Fruit fly (Drosophila melanogaster) whole organism, embryonic: ENCODE results near the gene CG5273.

ENCODE experiments used
- BtbVII ChIP-seq: fragments of 200-800 bp; sonication (Bioruptor generic); optimal IDR thresholded peaks from 3 replicates; lab custom pipeline; 2017; ENCODE audit warnings: missing biosample characterization, mild to moderate bottlenecking, missing genetic modification characterization
- CG10147 ChIP-seq: fragments of 200-800 bp; sonication (Bioruptor generic); optimal IDR thresholded peaks from 2 replicates; lab custom pipeline; 2019; ENCODE audit warnings: missing biosample characterization, mild to moderate bottlenecking, missing genetic modification characterization, moderate library complexity
- CG10431 ChIP-seq: fragments of 200-800 bp; sonication (Bioruptor generic); optimal IDR thresholded peaks from 3 replicates; lab custom pipeline; 2018; ENCODE audit warnings: missing biosample characterization, mild to moderate bottlenecking, missing genetic modification characterization
- CG10565 ChIP-seq: fragments of 200-800 bp; sonication (Bioruptor generic); optimal IDR thresholded peaks from 3 replicates; lab custom pipeline; 2016; ENCODE audit warnings: missing biosample characterization, mild to moderate bottlenecking, missing genetic modification characterization
- CG14667 ChIP-seq: fragments of 200-800 bp; sonication (Bioruptor generic); IDR thresholded peaks from 2 replicates; pipeline ENCODE4 v1.3.6; 2022; ENCODE audit warnings: missing biosample characterization, missing genetic modification characterization
- CG16863 ChIP-seq: fragments of 200-800 bp; sonication (Bioruptor generic); optimal IDR thresholded peaks from 3 replicates; lab custom pipeline; 2016; ENCODE audit warnings: missing biosample characterization, missing genetic modification characterization
- CG17385 ChIP-seq: fragments of 200-800 bp; sonication (Bioruptor generic); optimal IDR thresholded peaks from 3 replicates; lab custom pipeline; 2018; ENCODE audit warnings: missing biosample characterization, mild to moderate bottlenecking, missing genetic modification characterization
- CG18599 ChIP-seq: fragments of 200-800 bp; sonication (Bioruptor generic); optimal IDR thresholded peaks from 3 replicates; lab custom pipeline; 2017; ENCODE audit warnings: missing biosample characterization, missing genetic modification characterization, mild to moderate bottlenecking, moderate library complexity, missing genetic modification reagents
- CG31388 ChIP-seq: fragments of 200-800 bp; sonication (Bioruptor generic); optimal IDR thresholded peaks from 2 replicates; lab custom pipeline; 2016; ENCODE audit warnings: missing biosample characterization, missing genetic modification characterization
- CG31441 ChIP-seq: fragments of 200-800 bp; sonication (Bioruptor generic); IDR thresholded peaks from 2 replicates; pipeline ENCODE4 v1.3.6; 2022; ENCODE audit warnings: missing biosample characterization, missing genetic modification characterization
- CG4360 ChIP-seq: fragments of 200-800 bp; sonication (Bioruptor generic); IDR thresholded peaks from 2 replicates; pipeline ENCODE4 v1.3.6; 2022; ENCODE audit warnings: missing biosample characterization, missing genetic modification characterization
- CG4854 ChIP-seq: fragments of 200-800 bp; sonication (Bioruptor generic); optimal IDR thresholded peaks from 2 replicates; lab custom pipeline; 2016; ENCODE audit warnings: missing biosample characterization, missing genetic modification characterization, inconsistent platforms
- CG6272 ChIP-seq: fragments of 200-800 bp; sonication (Bioruptor generic); IDR thresholded peaks from 2 replicates; pipeline ENCODE4 v1.3.6; 2022; ENCODE audit warnings: missing biosample characterization, missing genetic modification characterization
- CG7839 ChIP-seq: fragments of 200-800 bp; sonication (Bioruptor generic); optimal IDR thresholded peaks from 3 replicates; lab custom pipeline; 2018; ENCODE audit warnings: missing biosample characterization, mild to moderate bottlenecking, missing genetic modification characterization, moderate library complexity
- CG8290 ChIP-seq, 3 experiments: fragments of 200-800 bp; sonication (Bioruptor generic); optimal IDR thresholded peaks; 2 replicates each; lab custom pipeline; 2016 to 2019; ENCODE audit warnings: missing biosample characterization in 3 of 3, missing genetic modification characterization in 3 of 3, mild to moderate bottlenecking in 2 of 3, moderate library complexity in 1 of 3
- D19A ChIP-seq: fragments of 200-800 bp; optimal IDR thresholded peaks from 3 replicates; lab custom pipeline; 2019; ENCODE audit warnings: missing biosample characterization, mild to moderate bottlenecking, missing genetic modification characterization, moderate library complexity
- D19B ChIP-seq: fragments of 200-800 bp; sonication (Bioruptor generic); optimal IDR thresholded peaks from 2 replicates; lab custom pipeline; 2017; ENCODE audit warnings: missing biosample characterization, mild to moderate bottlenecking, missing genetic modification characterization
- Drgx ChIP-seq: fragments of 200-800 bp; sonication (Bioruptor generic); IDR thresholded peaks from 2 replicates; pipeline ENCODE4 v1.3.6; 2022; ENCODE audit warnings: missing biosample characterization, missing genetic modification characterization
- GATAe ChIP-seq: fragments of 200-800 bp; sonication (Bioruptor generic); conservative IDR thresholded peaks from 2 replicates; pipeline ENCODE4 v1.3.6; 2022; ENCODE audit warnings: missing biosample characterization, missing genetic modification characterization
- HHEX ChIP-seq: fragments of 200-800 bp; sonication (Bioruptor generic); optimal IDR thresholded peaks from 3 replicates; lab custom pipeline; 2017; ENCODE audit warnings: missing biosample characterization, mild to moderate bottlenecking, missing genetic modification characterization, missing genetic modification reagents
- Kr ChIP-seq: fragments of 200-800 bp; sonication (Bioruptor generic); optimal IDR thresholded peaks from 2 replicates; lab custom pipeline; 2017; ENCODE audit warnings: missing biosample characterization, mild to moderate bottlenecking, missing genetic modification characterization
- Nf-YA ChIP-seq: fragments of 200-800 bp; sonication (Bioruptor generic); IDR thresholded peaks from 2 replicates; pipeline ENCODE4 v1.3.6; 2022; ENCODE audit warnings: missing biosample characterization, missing genetic modification characterization
- Pdp1 ChIP-seq, 2 experiments: fragments of 200-800 bp; sonication (Bioruptor generic); optimal IDR thresholded peaks; 3 replicates each; lab custom pipeline; 2016; ENCODE audit warnings: missing biosample characterization in 2 of 2, missing genetic modification characterization in 2 of 2, mild to moderate bottlenecking in 1 of 2, moderate library complexity in 1 of 2
- Xrp1 ChIP-seq: fragments of 200-800 bp; sonication (Bioruptor generic); IDR thresholded peaks from 2 replicates; pipeline ENCODE4 v1.3.6; 2022; ENCODE audit warnings: missing biosample characterization, missing genetic modification characterization
- bsh ChIP-seq, 2 experiments: fragments of 200-800 bp; sonication (Bioruptor generic); optimal IDR thresholded peaks; 2 replicates each; lab custom pipeline; 2017 to 2018; ENCODE audit warnings: mild to moderate bottlenecking in 2 of 2, missing biosample characterization in 2 of 2, missing genetic modification characterization in 2 of 2, moderate library complexity in 1 of 2
- caup ChIP-seq: fragments of 200-800 bp; sonication (Bioruptor generic); optimal IDR thresholded peaks from 3 replicates; lab custom pipeline; 2017; ENCODE audit warnings: missing biosample characterization, mild to moderate bottlenecking, missing genetic modification characterization, moderate library complexity; ENCODE audit not compliant: severe bottlenecking
- corto ChIP-seq: fragments of 200-800 bp; sonication (Bioruptor generic); optimal IDR thresholded peaks from 2 replicates; lab custom pipeline; 2016; ENCODE audit warnings: missing biosample characterization, mild to moderate bottlenecking, missing genetic modification characterization, moderate library complexity
- eve ChIP-seq, 2 experiments: fragments of >200 bp; optimal IDR thresholded peaks; 2 replicates each; lab custom pipeline; 2017; ENCODE audit warnings: missing biosample characterization in 2 of 2, missing genetic modification characterization in 2 of 2
- exex ChIP-seq: fragments of 200-800 bp; sonication (Bioruptor generic); optimal IDR thresholded peaks from 4 replicates; lab custom pipeline; 2018; ENCODE audit warnings: missing biosample characterization, mild to moderate bottlenecking, missing genetic modification characterization, moderate library complexity
- lbe ChIP-seq: fragments of 200-800 bp; sonication (Bioruptor generic); optimal IDR thresholded peaks from 2 replicates; lab custom pipeline; 2016; ENCODE audit warnings: missing biosample characterization, mild to moderate bottlenecking, missing genetic modification characterization
- luna ChIP-seq: fragments of 200-800 bp; sonication (Bioruptor generic); optimal IDR thresholded peaks from 2 replicates; lab custom pipeline; 2016; ENCODE audit warnings: missing biosample characterization, missing genetic modification characterization
- nom ChIP-seq: fragments of 200-800 bp; sonication (Bioruptor generic); optimal IDR thresholded peaks from 2 replicates; lab custom pipeline; 2017; ENCODE audit warnings: missing biosample characterization, missing genetic modification characterization, mild to moderate bottlenecking, moderate library complexity, missing genetic modification reagents
- pan ChIP-seq, 4 experiments: fragments of >200 bp in 3 of 4; fragments of 200-800 bp in 1 of 4; sonication (Bioruptor generic) in 1 of 4; optimal IDR thresholded peaks in 3 of 4; IDR thresholded peaks in 1 of 4; 2 replicates each; pipeline versions ENCODE4 v1.3.6 to Lab custom; 2017 to 2022; ENCODE audit warnings: missing biosample characterization in 2 of 4, missing genetic modification characterization in 2 of 4, mixed read lengths in 1 of 4
- pita ChIP-seq: fragments of 200-800 bp; sonication (Bioruptor generic); optimal IDR thresholded peaks from 2 replicates; lab custom pipeline; 2017; ENCODE audit warnings: missing biosample characterization, mild to moderate bottlenecking, missing genetic modification characterization
- pros ChIP-seq: fragments of 200-800 bp; sonication (Bioruptor generic); optimal IDR thresholded peaks from 3 replicates; lab custom pipeline; 2019; ENCODE audit warnings: missing biosample characterization, mild to moderate bottlenecking, missing genetic modification characterization, moderate library complexity
- row ChIP-seq: fragments of 200-800 bp; sonication (Bioruptor generic); IDR thresholded peaks from 3 replicates; pipeline ENCODE4 v1.3.6; 2022; ENCODE audit warnings: missing biosample characterization, missing genetic modification characterization
- salm ChIP-seq: fragments of 200-800 bp; sonication (Bioruptor generic); optimal IDR thresholded peaks from 2 replicates; lab custom pipeline; 2018; ENCODE audit warnings: missing biosample characterization, mild to moderate bottlenecking, missing genetic modification characterization
- sens ChIP-seq: fragments of 200-800 bp; sonication (Bioruptor generic); peaks from one replicate; lab custom pipeline; 2016; ENCODE audit warnings: missing biosample characterization, missing genetic modification characterization
- slbo ChIP-seq: fragments of 200-800 bp; sonication (Bioruptor generic); IDR thresholded peaks from 2 replicates; pipeline ENCODE4 v1.3.6; 2022; ENCODE audit warnings: missing biosample characterization, missing genetic modification characterization
- slou ChIP-seq: fragments of 200-800 bp; sonication (Bioruptor generic); optimal IDR thresholded peaks from 3 replicates; lab custom pipeline; 2016; ENCODE audit warnings: missing biosample characterization, missing genetic modification characterization
- sna ChIP-seq: fragments of 200-800 bp; sonication (Bioruptor generic); IDR thresholded peaks from 2 replicates; pipeline ENCODE4 v1.3.6; 2022; ENCODE audit warnings: missing biosample characterization, missing genetic modification characterization; ENCODE audit not compliant: partially characterized antibody
- ssp ChIP-seq: fragments of 200-800 bp; sonication (Bioruptor generic); IDR thresholded peaks from 2 replicates; pipeline ENCODE4 v1.3.6; 2022; ENCODE audit warnings: missing biosample characterization, missing genetic modification characterization
- tap ChIP-seq: fragments of 200-800 bp; optimal IDR thresholded peaks from 3 replicates; lab custom pipeline; 2019; ENCODE audit warnings: missing biosample characterization, mild to moderate bottlenecking, missing genetic modification characterization, moderate library complexity
- tll ChIP-seq, 2 experiments: fragments of 200-800 bp in 1 of 2; fragments of >200 bp in 1 of 2; sonication (Bioruptor generic) in 1 of 2; optimal IDR thresholded peaks; 2 replicates each; lab custom pipeline; 2017 to 2019; ENCODE audit warnings: missing biosample characterization in 2 of 2, missing genetic modification characterization in 2 of 2, mild to moderate bottlenecking in 1 of 2, moderate library complexity in 1 of 2
- twi ChIP-seq: fragments of 200-800 bp; optimal IDR thresholded peaks from 2 replicates; lab custom pipeline; 2019; ENCODE audit warnings: missing biosample characterization, mild to moderate bottlenecking, missing genetic modification characterization, moderate library complexity
- zf30C ChIP-seq: fragments of 200-800 bp; sonication (Bioruptor generic); optimal IDR thresholded peaks from 3 replicates; lab custom pipeline; 2018; ENCODE audit warnings: missing biosample characterization, mild to moderate bottlenecking, missing genetic modification characterization
- zfh1 ChIP-seq: fragments of 200-800 bp; sonication (Bioruptor generic); IDR thresholded peaks from 3 replicates; pipeline ENCODE4 v1.3.6; 2022; ENCODE audit warnings: missing biosample characterization, missing genetic modification characterization

CG5273 gene

dm6 chrX:774160-774700 lies 14.8 kb downstream of the CG5273 start (continued):
- peak; percentile 89 for TF ChIP-seq CG4360 (GFP tag; lab: Robert Waterston, UW)
- TF ChIP-seq CG10565 (GFP tag; lab: Kevin White, UChicago), result no peak
- TF ChIP-seq exex (tag; lab: Kevin White, UChicago), result peak; percentile 58
- TF ChIP-seq Pdp1 (GFP tag; optimal IDR thresholded peaks at IDR 0.05; lab: Kevin White, UChicago), result peak in 1 of 2 experiments; percentile 2
- TF ChIP-seq pros (GFP tag; lab: Kevin White, UChicago), result peak; percentile 26
- no peak for TF ChIP-seq luna
- no peak for TF ChIP-seq CG31441 (GFP tag; lab: Robert Waterston, UW)
- peak; percentile 10 for TF ChIP-seq CG10431 (GFP tag; lab: Kevin White, UChicago)
- TF ChIP-seq CG14667, result no peak
- peak in 1 of 2 experiments; percentile 32 for TF ChIP-seq eve (GFP tag; optimal IDR thresholded peaks at IDR 0.05; lab: Kevin White, UChicago)
- TF ChIP-seq CG4854 (GFP tag; lab: Kevin White, UChicago), result no peak

- TF ChIP-seq zfh1, result no peak
- TF ChIP-seq D19B (GFP tag; lab: Kevin White, UChicago), result no peak
- peak; percentile 67 for TF ChIP-seq corto (GFP tag; lab: Kevin White, UChicago)
- peak; percentile 0 for TF ChIP-seq CG17385 (GFP tag; lab: Kevin White, UChicago)
- peak; percentile 75 for TF ChIP-seq D19A
- no peak for TF ChIP-seq eve (GFP tag; optimal IDR thresholded peaks at IDR 0.05; lab: Kevin White, UChicago)
- TF ChIP-seq bsh (GFP tag; optimal IDR thresholded peaks at IDR 0.05; lab: Kevin White, UChicago), result peak in 1 of 2 experiments; percentile 29
- peak; percentile 13 for TF ChIP-seq sens (GFP tag; lab: Kevin White, UChicago)
- TF ChIP-seq caup (GFP tag; lab: Kevin White, UChicago), result no peak
- no peak for TF ChIP-seq HHEX (GFP tag; lab: Kevin White, UChicago)
- peak; percentile 18; the same call in 1 of the 3 replicates for TF ChIP-seq row (GFP tag; lab: Robert Waterston, UW)
- TF ChIP-seq lbe (GFP tag; lab: Kevin White, UChicago), result peak; percentile 58
- TF ChIP-seq Kr (GFP tag; lab: Kevin White, UChicago), result no peak
- TF ChIP-seq Nf-YA (GFP tag; lab: Robert Waterston, UW), result no peak
- TF ChIP-seq Xrp1 (GFP tag; lab: Robert Waterston, UW), result 0 out of 2 replicates have a peak, but pooled peaks have one; percentile 10
- no peak for TF ChIP-seq CG16863 (GFP tag; lab: Kevin White, UChicago)
- peak; percentile 42 for TF ChIP-seq nom
- TF ChIP-seq CG8290 (GFP tag; optimal IDR thresholded peaks at IDR 0.05; lab: Kevin White, UChicago), result no peak
- no peak for TF ChIP-seq CG8290 (tag; optimal IDR thresholded peaks at IDR 0.05; lab: Kevin White, UChicago)
- TF ChIP-seq pita, result no peak
- TF ChIP-seq CG18599 (GFP tag; lab: Kevin White, UChicago), result no peak
- TF ChIP-seq Drgx (GFP tag; lab: Robert Waterston, UW), result peak; percentile 55
Measured at dm6 chrX:775184-775583, 15.8 kb downstream of the CG5273 start.

- no peak for TF ChIP-seq CG6272 (GFP tag; lab: Robert Waterston, UW)
- no peak for TF ChIP-seq GATAe (GFP tag; lab: Robert Waterston, UW)
- TF ChIP-seq CG31388 (GFP tag; lab: Kevin White, UChicago), result no peak
- TF ChIP-seq zf30C (GFP tag; lab: Kevin White, UChicago), result no peak
- no peak for TF ChIP-seq ssp (GFP tag; lab: Robert Waterston, UW)
- TF ChIP-seq tll (GFP tag; optimal IDR thresholded peaks at IDR 0.05; lab: Kevin White, UChicago), result no peak
- no peak for TF ChIP-seq pan (optimal IDR thresholded peaks at IDR 0.05; lab: Kevin White, UChicago)
- no peak for TF ChIP-seq pan (GFP tag; optimal IDR thresholded peaks at IDR 0.05 in 1 of 2, IDR thresholded peaks at IDR 0.05 in 1 of 2)
- no peak for TF ChIP-seq slou (GFP tag; lab: Kevin White, UChicago)
- no peak for TF ChIP-seq Nf-YA (GFP tag; lab: Robert Waterston, UW)
- no peak for TF ChIP-seq salm (tag; lab: Kevin White, UChicago)
- TF ChIP-seq tap (tag; lab: Kevin White, UChicago), result no peak
- TF ChIP-seq twi (tag; lab: Kevin White, UChicago), result no peak
- TF ChIP-seq CG7839 (tag; lab: Kevin White, UChicago), result no peak
- no peak for TF ChIP-seq sna (GFP tag; lab: Robert Waterston, UW)
- TF ChIP-seq slbo (GFP tag; lab: Robert Waterston, UW), result no peak
- TF ChIP-seq BtbVII (GFP tag; lab: Kevin White, UChicago), result no peak
- no peak for TF ChIP-seq CG10147 (GFP tag; lab: Kevin White, UChicago)
Measured at dm6 chrX:779344-779743, 19.9 kb downstream of the CG5273 start.
